Fruit fly (Drosophila melanogaster) S2 (cell line): Measurements from ENCODE around the gene gce.

ENCODE experiments used
- CG8478 ChIP-seq: fragments of >200 bp; optimal IDR thresholded peaks from 2 replicates; lab custom pipeline; 2018
- CTCF ChIP-seq, 2 experiments: fragments of >200 bp; optimal IDR thresholded peaks; 2 replicates each; lab custom pipeline; 2018

DNA sequence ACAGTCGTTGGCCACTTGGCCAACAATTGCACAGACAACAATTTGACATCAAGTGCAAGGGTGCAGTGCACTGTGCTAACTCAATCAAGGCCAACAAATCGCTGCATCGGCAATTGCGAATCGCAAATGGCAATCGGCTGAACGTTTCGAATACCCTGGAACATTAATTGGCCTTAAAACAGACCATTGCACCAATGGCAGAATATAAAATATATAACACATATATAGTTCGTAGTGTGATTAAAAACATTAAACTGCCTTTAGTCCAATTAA lies 15.3 kb downstream of the gce start:
- TF ChIP-seq CG8478 (lab: Kevin White, UChicago): no peak
- TF ChIP-seq CTCF (optimal IDR thresholded peaks at IDR 0.05; lab: Kevin White, UChicago): no peak
